Worm (Caenorhabditis elegans) whole organism, L4/young adult: ENCODE data around the gene T19D2.3.

ENCODE experiments used
- W03F9.2 ChIP-seq: fragments of 150-350 bp; optimal IDR thresholded peaks from 2 replicates; lab custom pipeline; 2014; ENCODE audit warnings: missing biosample characterization, missing genetic modification characterization
- dao-5 ChIP-seq: sonication (generic microtip); optimal IDR thresholded peaks from 2 replicates; lab custom pipeline; 2016; ENCODE audit warnings: missing genotype, missing genetic modification characterization, moderate library complexity, missing compliant biosample characterization
- him-1 ChIP-seq: sonication (generic microtip); optimal IDR thresholded peaks from 2 replicates; lab custom pipeline; 2016; ENCODE audit warnings: missing genotype, missing genetic modification reagents, missing genetic modification characterization, missing compliant biosample characterization

Gene T19D2.3

DNA sequence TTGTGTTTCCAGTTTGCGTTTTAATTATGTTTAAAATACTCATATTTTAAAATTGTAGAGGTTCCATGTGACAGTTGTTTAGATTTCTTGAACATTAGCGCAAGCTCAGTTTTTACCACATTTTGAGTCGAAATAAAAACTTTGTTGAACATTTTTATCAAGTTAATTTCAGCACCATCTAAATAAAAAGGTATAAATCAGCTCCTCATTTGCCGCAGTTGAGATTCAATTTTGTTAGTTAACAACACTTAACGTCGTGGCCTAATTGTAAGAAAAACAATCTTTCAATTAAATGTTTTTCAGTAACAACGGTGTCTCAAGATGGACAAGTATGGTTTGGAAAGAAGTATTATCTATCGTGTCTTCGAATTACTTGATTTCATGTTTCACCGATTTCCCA lies 18.3 kb upstream of the T19D2.3 start:
- TF ChIP-seq him-1 (tag; lab: Kevin White, UChicago): no peak
- no peak for TF ChIP-seq dao-5 (tag; lab: Kevin White, UChicago)
- no peak for TF ChIP-seq W03F9.2 (tag; lab: Kevin White, UChicago)

ce11 chrX:3925776-3926175 lies 13.3 kb upstream of the T19D2.3 start, which contains the start of gene T22B2.1:
TSS of gene T22B2.1 (plus strand) at chrX:3926076.
- no peak for TF ChIP-seq dao-5 (tag; lab: Kevin White, UChicago)

ce11 chrX:3931350-3931749 lies 7.7 kb upstream of the T19D2.3 start, which contains the start of gene adt-3:
TSS of gene adt-3 (plus strand) at chrX:3931650.
- TF ChIP-seq dao-5 (tag; lab: Kevin White, UChicago) (no peak), W03F9.2 (tag; lab: Kevin White, UChicago) (no peak), him-1 (tag; lab: Kevin White, UChicago) (no peak)

ce11 chrX:3932694-3933093 lies 6.4 kb upstream of the T19D2.3 start:
- TF ChIP-seq dao-5 (tag; lab: Kevin White, UChicago) (no peak), W03F9.2 (tag; lab: Kevin White, UChicago) (no peak), him-1 (tag; lab: Kevin White, UChicago) (no peak)

- TF ChIP-seq him-1 (tag; lab: Kevin White, UChicago): no peak
- no peak for TF ChIP-seq dao-5 (tag; lab: Kevin White, UChicago)
- no peak for TF ChIP-seq W03F9.2 (tag; lab: Kevin White, UChicago)
Observed at ce11 chrX:3937483-3937882, 1.6 kb upstream of the T19D2.3 start.

ce11 chrX:3937884-3938283 lies 1.2 kb upstream of the T19D2.3 start:
- TF ChIP-seq W03F9.2 (tag; lab: Kevin White, UChicago) (no peak), him-1 (tag; lab: Kevin White, UChicago) (no peak), dao-5 (tag; lab: Kevin White, UChicago) (no peak)

DNA sequence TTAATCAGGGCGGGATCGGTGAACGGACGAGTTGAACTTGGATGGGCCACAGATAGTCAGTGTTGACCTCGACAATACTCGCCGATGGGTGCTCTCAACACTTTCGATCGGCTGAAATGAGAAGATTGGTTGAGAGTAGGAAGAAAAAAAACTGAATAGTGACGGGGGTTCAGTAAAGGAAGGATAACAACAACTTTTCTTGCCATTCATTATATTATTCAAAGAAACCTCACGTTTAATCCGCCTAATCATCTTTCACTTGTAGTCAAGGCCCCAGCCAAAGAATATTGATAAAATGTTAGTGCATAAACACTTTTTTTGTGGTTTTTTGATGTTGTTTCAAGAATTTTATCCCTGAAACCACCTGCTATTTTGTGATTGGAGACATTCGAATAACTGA lies 3.2 kb downstream of the T19D2.3 start, which contains the start of gene T19D2.13:
Gene T19D2.13 (minus strand): TSS at position 101 of the 400 bp plus-strand sequence.
- TF ChIP-seq dao-5 (tag; lab: Kevin White, UChicago): no peak
- no peak for TF ChIP-seq W03F9.2 (tag; lab: Kevin White, UChicago)
- no peak for TF ChIP-seq him-1 (tag; lab: Kevin White, UChicago)

DNA sequence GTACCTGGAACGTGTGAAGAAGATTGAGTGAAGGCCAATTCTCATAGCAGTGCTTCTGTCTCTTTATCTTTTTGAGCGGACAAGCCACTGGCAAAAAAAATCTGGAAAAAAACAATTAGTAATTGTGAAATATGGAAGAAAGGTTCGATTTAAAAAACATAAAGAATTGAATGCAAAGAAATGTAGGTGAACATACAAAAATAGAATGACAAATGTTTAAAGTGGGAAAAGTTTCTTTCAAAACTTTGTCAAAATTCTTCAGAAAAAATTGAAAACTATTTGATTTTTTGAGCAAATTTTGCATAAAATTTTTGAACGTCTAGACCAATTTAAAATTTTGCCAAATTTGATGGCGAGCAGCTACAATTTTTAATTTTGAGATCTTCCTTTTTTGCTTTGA lies 4.2 kb downstream of the T19D2.3 start, which contains the start of gene ptp-4A2:
Gene ptp-4A2 (minus strand): TSS at position 101 of the 400 bp plus-strand sequence.
- no peak for TF ChIP-seq dao-5 (tag; lab: Kevin White, UChicago)
- TF ChIP-seq W03F9.2 (tag; lab: Kevin White, UChicago): no peak

- no peak for TF ChIP-seq him-1 (tag; lab: Kevin White, UChicago)
- TF ChIP-seq W03F9.2 (tag; lab: Kevin White, UChicago): no peak
- no peak for TF ChIP-seq dao-5 (tag; lab: Kevin White, UChicago)
Observed at ce11 chrX:3944073-3944472, 5.0 kb downstream of the T19D2.3 start.

ce11 chrX:3944961-3945587 lies 6.0 kb downstream of the T19D2.3 start:
- TF ChIP-seq dao-5 (tag; lab: Kevin White, UChicago): no peak
- TF ChIP-seq him-1 (tag; lab: Kevin White, UChicago): no peak
- TF ChIP-seq W03F9.2 (tag; lab: Kevin White, UChicago): no peak

DNA sequence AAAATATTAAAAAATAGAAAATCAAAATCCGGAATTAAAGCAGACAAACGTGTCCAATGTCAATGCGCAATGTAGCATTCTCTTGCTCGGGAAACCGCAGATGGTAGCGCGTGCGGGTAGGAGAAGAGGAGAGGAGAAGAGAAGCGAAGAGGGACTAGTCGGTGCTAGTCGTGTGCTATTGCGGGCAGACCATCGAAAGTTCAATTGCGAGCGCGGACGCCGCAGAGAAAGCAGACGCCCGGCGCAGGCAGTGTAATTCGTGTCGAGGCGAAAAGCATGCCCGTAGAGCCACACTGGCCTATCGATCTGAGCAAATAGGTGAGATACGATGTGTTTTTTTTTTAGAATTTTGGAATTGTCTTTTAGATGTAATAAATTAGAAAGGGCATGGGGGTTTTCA lies 6.6 kb downstream of the T19D2.3 start:
- TF ChIP-seq him-1 (tag; lab: Kevin White, UChicago) (peak; percentile 28), dao-5 (tag; lab: Kevin White, UChicago) (no peak)

ce11 chrX:3949026-3949425 lies 10.0 kb downstream of the T19D2.3 start:
- TF ChIP-seq dao-5 (tag; lab: Kevin White, UChicago): no peak
- TF ChIP-seq him-1 (tag; lab: Kevin White, UChicago): no peak
- no peak for TF ChIP-seq W03F9.2 (tag; lab: Kevin White, UChicago)

DNA sequence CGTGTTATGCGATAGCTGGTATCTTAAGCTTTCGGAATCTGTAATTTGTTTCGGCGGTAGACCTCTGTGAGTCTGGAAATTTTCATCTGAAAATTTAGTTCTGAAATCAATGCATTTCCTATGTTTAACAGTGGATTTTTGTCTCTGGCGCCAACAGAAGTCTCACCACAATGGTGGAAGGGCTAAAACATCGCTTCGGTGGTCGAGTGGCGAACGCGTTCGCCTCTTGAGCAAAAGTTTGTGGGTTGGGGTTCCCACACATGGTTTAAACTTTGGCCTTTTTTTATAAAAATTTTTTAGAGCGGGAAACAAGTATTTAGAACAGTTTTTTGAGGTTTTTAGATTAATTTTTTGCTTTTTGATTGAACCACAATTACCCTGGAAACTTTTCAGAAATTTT lies 10.7 kb downstream of the T19D2.3 start:
- TF ChIP-seq dao-5 (tag; lab: Kevin White, UChicago) (no peak), him-1 (tag; lab: Kevin White, UChicago) (no peak), W03F9.2 (tag; lab: Kevin White, UChicago) (no peak)

ce11 chrX:3952737-3953136 lies 13.7 kb downstream of the T19D2.3 start:
- no peak for TF ChIP-seq dao-5 (tag; lab: Kevin White, UChicago)
- TF ChIP-seq him-1 (tag; lab: Kevin White, UChicago): no peak
- TF ChIP-seq W03F9.2 (tag; lab: Kevin White, UChicago): no peak
